In the genomic region with DNA sequence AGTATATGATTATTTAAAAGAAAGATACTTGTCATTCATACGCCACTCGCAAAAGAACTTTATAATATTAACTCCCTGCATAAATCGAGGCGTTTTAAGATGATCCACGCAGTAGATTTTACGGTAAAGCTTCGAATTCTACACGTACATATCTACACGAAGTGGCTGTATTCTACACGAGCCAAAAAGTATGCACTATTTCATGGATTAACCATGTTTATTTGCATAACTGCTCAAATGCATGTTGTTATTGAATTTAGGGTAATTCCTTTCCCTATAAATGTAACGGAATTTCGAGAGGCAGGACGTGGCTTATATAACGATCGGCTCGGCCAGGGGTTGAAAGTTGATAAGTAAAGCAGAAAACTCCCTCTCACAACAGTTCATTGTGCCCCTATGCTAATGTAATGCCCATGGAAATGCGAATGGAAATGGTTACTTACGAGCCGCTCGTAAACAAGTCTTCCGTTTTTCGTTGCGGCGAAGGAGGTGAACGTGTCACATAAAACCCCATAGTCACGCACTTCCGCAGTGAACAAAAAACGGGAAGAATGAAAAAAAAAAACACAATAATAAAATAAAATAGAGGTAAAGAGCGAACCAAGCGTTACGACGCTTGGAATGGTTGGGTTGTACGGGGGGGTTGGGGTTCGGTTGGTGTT, we compare ENCODE assay signal across 1 fruit fly cellular context.
TF ChIP-seq lines count a peak whose summit lies in the region.

No protein-coding gene starts in this region.

TF ChIP-seq in whole organism, embryonic, 481 proteins besides CTCF, POLR2A, EP300 and RAD21 (continued from another document):
- TF ChIP-seq scrt (GFP tag; optimal IDR thresholded peaks at IDR 0.05; lab: Kevin White, UChicago), result no peak
- TF ChIP-seq Xrp1 (GFP tag; IDR thresholded peaks at IDR 0.05; lab: Robert Waterston, UW), result 0 out of 2 replicates have a peak, but pooled peaks have one; percentile 21
- no peak for TF ChIP-seq ato (GFP tag; IDR thresholded peaks at IDR 0.05; lab: Robert Waterston, UW; ENCODE audit: partially characterized antibody)
- no peak for TF ChIP-seq CG7271 (tag; optimal IDR thresholded peaks at IDR 0.05; lab: Kevin White, UChicago)
- no peak for TF ChIP-seq lmd (GFP tag; IDR thresholded peaks at IDR 0.05; lab: Robert Waterston, UW)
- 0 out of 3 replicates have a peak, but pooled peaks have one; percentile 10 for TF ChIP-seq CG14860 (GFP tag; IDR thresholded peaks at IDR 0.05; lab: Robert Waterston, UW; ENCODE audit: partially characterized antibody)
- no peak for TF ChIP-seq ara (GFP tag; IDR thresholded peaks at IDR 0.05; lab: Robert Waterston, UW)
- TF ChIP-seq tap (tag; optimal IDR thresholded peaks at IDR 0.05; lab: Kevin White, UChicago), result no peak
- TF ChIP-seq lab (GFP tag; optimal IDR thresholded peaks at IDR 0.05; lab: Kevin White, UChicago), result no peak
- TF ChIP-seq Doc3 (GFP tag; IDR thresholded peaks at IDR 0.05; lab: Robert Waterston, UW; ENCODE audit: partially characterized antibody), result no peak
- TF ChIP-seq CG10654 (GFP tag; optimal IDR thresholded peaks at IDR 0.05; lab: Kevin White, UChicago), result no peak
- TF ChIP-seq CG9215 (GFP tag; IDR thresholded peaks at IDR 0.05; lab: Robert Waterston, UW), result no peak
- TF ChIP-seq amos (GFP tag; IDR thresholded peaks at IDR 0.05; lab: Robert Waterston, UW; ENCODE audit: partially characterized antibody), result peak; percentile 58
- 0 out of 3 replicates have a peak, but pooled peaks have one; percentile 9 for TF ChIP-seq CG16813 (GFP tag; IDR thresholded peaks at IDR 0.05; lab: Robert Waterston, UW; ENCODE audit: partially characterized antibody)
- peak in 1 of 2 experiments; percentile 86 for TF ChIP-seq Pdp1 (GFP tag; optimal IDR thresholded peaks at IDR 0.05; lab: Kevin White, UChicago)
- TF ChIP-seq CG10462 (GFP tag; optimal IDR thresholded peaks at IDR 0.05; lab: Kevin White, UChicago), result no peak
- TF ChIP-seq sd (tag; optimal IDR thresholded peaks at IDR 0.05; lab: Kevin White, UChicago), result peak; percentile 20
- TF ChIP-seq NFAT (GFP tag; IDR thresholded peaks at IDR 0.05; lab: Robert Waterston, UW), result no peak
- no peak for TF ChIP-seq CG1832 (GFP tag; optimal IDR thresholded peaks at IDR 0.05; lab: Kevin White, UChicago)
- TF ChIP-seq Lhr (GFP tag; optimal IDR thresholded peaks at IDR 0.05; lab: Kevin White, UChicago), result peak; percentile 1
- TF ChIP-seq croc (GFP tag; conservative IDR thresholded peaks at IDR 0.05; lab: Robert Waterston, UW), result no peak
- TF ChIP-seq ro (GFP tag; IDR thresholded peaks at IDR 0.05; lab: Robert Waterston, UW), result no peak
- TF ChIP-seq abd-A (tag; optimal IDR thresholded peaks at IDR 0.05; lab: Kevin White, UChicago), result peak; percentile 69
- TF ChIP-seq CG13624 (GFP tag; optimal IDR thresholded peaks at IDR 0.05; lab: Kevin White, UChicago), result no peak
- TF ChIP-seq CG8290 (GFP tag; optimal IDR thresholded peaks at IDR 0.05; lab: Kevin White, UChicago), result peak; percentile 82
- peak; percentile 74 to 95 for TF ChIP-seq CG8290 (tag; optimal IDR thresholded peaks at IDR 0.05; lab: Kevin White, UChicago)
- TF ChIP-seq fd96Cb (tag; optimal IDR thresholded peaks at IDR 0.05; lab: Kevin White, UChicago), result no peak
- peak in 1 of 3 experiments; percentile 19 for TF ChIP-seq Stat92E (GFP tag; optimal IDR thresholded peaks at IDR 0.05; lab: Kevin White, UChicago)
- no peak for TF ChIP-seq Hr39 (optimal IDR thresholded peaks at IDR 0.05; lab: Kevin White, UChicago)
- TF ChIP-seq CG2199 (GFP tag; IDR thresholded peaks at IDR 0.05; lab: Robert Waterston, UW), result peak; percentile 91
- TF ChIP-seq usp (GFP tag; optimal IDR thresholded peaks at IDR 0.05; lab: Kevin White, UChicago), result no peak
- TF ChIP-seq pros (GFP tag; optimal IDR thresholded peaks at IDR 0.05; lab: Kevin White, UChicago), result peak; percentile 94
- no peak for TF ChIP-seq gsb-n (tag; optimal IDR thresholded peaks at IDR 0.05; lab: Kevin White, UChicago)
- no peak for TF ChIP-seq slbo (GFP tag; IDR thresholded peaks at IDR 0.05; lab: Robert Waterston, UW)
- TF ChIP-seq CG3281 (GFP tag; optimal IDR thresholded peaks at IDR 0.05; lab: Kevin White, UChicago), result no peak
- TF ChIP-seq knrl (GFP tag; IDR thresholded peaks at IDR 0.05; lab: Robert Waterston, UW; ENCODE audit: partially characterized antibody), result peak; percentile 30; the same call in 1 of the 3 replicates
- no peak for TF ChIP-seq CG11560 (tag; IDR thresholded peaks at IDR 0.05; lab: Robert Waterston, UW)
- TF ChIP-seq sens (GFP tag; lab: Kevin White, UChicago), result peak; percentile 0
- no peak for TF ChIP-seq CG17829 (tag; optimal IDR thresholded peaks at IDR 0.05; lab: Kevin White, UChicago)
- TF ChIP-seq hbn (GFP tag; IDR thresholded peaks at IDR 0.05; lab: Robert Waterston, UW; ENCODE audit: partially characterized antibody), result no peak
- no peak for TF ChIP-seq CG11085 (GFP tag; IDR thresholded peaks at IDR 0.05; lab: Robert Waterston, UW)
- TF ChIP-seq CG9797 (GFP tag; optimal IDR thresholded peaks at IDR 0.05; lab: Kevin White, UChicago), result no peak
- no peak for TF ChIP-seq CG18599 (GFP tag; optimal IDR thresholded peaks at IDR 0.05; lab: Kevin White, UChicago)
- no peak for TF ChIP-seq CG7372 (GFP tag; IDR thresholded peaks at IDR 0.05; lab: Robert Waterston, UW)
- peak; percentile 78 for TF ChIP-seq Med (GFP tag; lab: Kevin White, UChicago)
- TF ChIP-seq E2f2 (GFP tag; IDR thresholded peaks at IDR 0.05; lab: Robert Waterston, UW), result 0 out of 2 replicates have a peak, but pooled peaks have one; percentile 9
- TF ChIP-seq Bgb (GFP tag; IDR thresholded peaks at IDR 0.05; lab: Robert Waterston, UW; ENCODE audit: partially characterized antibody), result peak; percentile 43; the same call in 1 of the 2 replicates
- no peak for TF ChIP-seq bab2 (GFP tag; optimal IDR thresholded peaks at IDR 0.05; lab: Kevin White, UChicago)
- TF ChIP-seq disco-r (GFP tag; optimal IDR thresholded peaks at IDR 0.05; lab: Kevin White, UChicago), result no peak
- no peak for TF ChIP-seq h (optimal IDR thresholded peaks at IDR 0.05; lab: Kevin White, UChicago)
- no peak for TF ChIP-seq CG5180 (GFP tag; optimal IDR thresholded peaks at IDR 0.05; lab: Kevin White, UChicago)
- TF ChIP-seq sna (GFP tag; IDR thresholded peaks at IDR 0.05; lab: Robert Waterston, UW; ENCODE audit: partially characterized antibody), result no peak
- no peak for TF ChIP-seq ewg (GFP tag; optimal IDR thresholded peaks at IDR 0.05; lab: Kevin White, UChicago)
- TF ChIP-seq Myb (GFP tag; optimal IDR thresholded peaks at IDR 0.05; lab: Kevin White, UChicago), result peak; percentile 33
- TF ChIP-seq crol (GFP tag; IDR thresholded peaks at IDR 0.05; lab: Robert Waterston, UW), result peak; percentile 32; the same call in 1 of the 2 replicates
- TF ChIP-seq CG1603 (tag; optimal IDR thresholded peaks at IDR 0.05; lab: Kevin White, UChicago), result peak; percentile 9
- TF ChIP-seq sqz (GFP tag; optimal IDR thresholded peaks at IDR 0.05; lab: Kevin White, UChicago), result peak; percentile 36
- TF ChIP-seq lbe (GFP tag; optimal IDR thresholded peaks at IDR 0.05; lab: Kevin White, UChicago), result no peak
- peak; percentile 24; the same call in 1 of the 2 replicates for TF ChIP-seq unc-4 (GFP tag; IDR thresholded peaks at IDR 0.05; lab: Robert Waterston, UW; ENCODE audit: partially characterized antibody)
- TF ChIP-seq chinmo (GFP tag; IDR thresholded peaks at IDR 0.05; lab: Robert Waterston, UW; ENCODE audit: partially characterized antibody), result 0 out of 4 replicates have a peak, but pooled peaks have one; percentile 15
- TF ChIP-seq Nf-YB (GFP tag; optimal IDR thresholded peaks at IDR 0.05; lab: Kevin White, UChicago), result no peak
- TF ChIP-seq chn (GFP tag; optimal IDR thresholded peaks at IDR 0.05; lab: Kevin White, UChicago), result no peak
- peak; percentile 1 for TF ChIP-seq CG15696 (tag; optimal IDR thresholded peaks at IDR 0.05; lab: Kevin White, UChicago)
- TF ChIP-seq NC2α (GFP tag; optimal IDR thresholded peaks at IDR 0.05; lab: Kevin White, UChicago), result no peak
- peak; percentile 34; the same call in 1 of the 2 replicates for TF ChIP-seq bbx (GFP tag; IDR thresholded peaks at IDR 0.05; lab: Robert Waterston, UW; ENCODE audit: partially characterized antibody)
- TF ChIP-seq D19B (GFP tag; optimal IDR thresholded peaks at IDR 0.05; lab: Kevin White, UChicago), result no peak
- peak; percentile 12 for TF ChIP-seq CG13894 (tag; optimal IDR thresholded peaks at IDR 0.05; lab: Kevin White, UChicago)
- TF ChIP-seq CG10147 (GFP tag; optimal IDR thresholded peaks at IDR 0.05; lab: Kevin White, UChicago), result peak; percentile 2
- TF ChIP-seq CHES-1-like (GFP tag; optimal IDR thresholded peaks at IDR 0.05; lab: Kevin White, UChicago), result no peak
